Fruit fly (Drosophila melanogaster): Measurements from ENCODE around the gene CG14877.

CG14877 gene

dm6 chr3R:15901097-15901709 lies 5.3 kb upstream of the CG14877 start:
- peak; percentile 89 for TF ChIP-seq pad (GFP tag; optimal IDR thresholded peaks at IDR 0.05)
- peak; percentile 70 for TF ChIP-seq ovo (GFP tag; optimal IDR thresholded peaks at IDR 0.05)

- TF ChIP-seq CG7045 (GFP tag; optimal IDR thresholded peaks at IDR 0.05), result peak; percentile 68
- TF ChIP-seq Mnt (GFP tag; optimal IDR thresholded peaks at IDR 0.05), result no peak
- TF ChIP-seq CG1620 (GFP tag; optimal IDR thresholded peaks at IDR 0.05), result no peak
- TF ChIP-seq ovo (GFP tag; optimal IDR thresholded peaks at IDR 0.05), result no peak
- no peak for TF ChIP-seq Crg-1 (GFP tag; optimal IDR thresholded peaks at IDR 0.05)
- TF ChIP-seq CG7101 (tag; optimal IDR thresholded peaks at IDR 0.05), result peak; percentile 19
- TF ChIP-seq Clk (GFP tag; optimal IDR thresholded peaks at IDR 0.05), result no peak
- no peak for TF ChIP-seq pad (GFP tag; optimal IDR thresholded peaks at IDR 0.05)
- peak; percentile 32 for TF ChIP-seq Hr96 (GFP tag; optimal IDR thresholded peaks at IDR 0.05)
- TF ChIP-seq CG12768 (GFP tag; optimal IDR thresholded peaks at IDR 0.05), result peak; percentile 14
- no peak for TF ChIP-seq cnc (optimal IDR thresholded peaks at IDR 0.05)
- TF ChIP-seq kay (GFP tag; ENCODE audit: borderline replicate concordance), result no peak
- no peak for TF ChIP-seq bab1 (GFP tag; optimal IDR thresholded peaks at IDR 0.05)
- TF ChIP-seq CG11617 (GFP tag; optimal IDR thresholded peaks at IDR 0.05), result no peak
- TF ChIP-seq cic (GFP tag; optimal IDR thresholded peaks at IDR 0.05), result no peak
- peak; percentile 44 for TF ChIP-seq CG33017 (tag; optimal IDR thresholded peaks at IDR 0.05)
- TF ChIP-seq CG14711 (tag; optimal IDR thresholded peaks at IDR 0.05), result peak; percentile 10
- peak; percentile 53 for TF ChIP-seq CG5204 (GFP tag; optimal IDR thresholded peaks at IDR 0.05)
- peak; percentile 12 for TF ChIP-seq toe (GFP tag; optimal IDR thresholded peaks at IDR 0.05)
Measured at dm6 chr3R:15899650-15900049, 3.8 kb upstream of the CG14877 start.

- TF ChIP-seq CG14711 (tag; optimal IDR thresholded peaks at IDR 0.05), result peak; percentile 32
- TF ChIP-seq Hr96 (GFP tag; optimal IDR thresholded peaks at IDR 0.05), result no peak
- no peak for TF ChIP-seq Clk (GFP tag; optimal IDR thresholded peaks at IDR 0.05)
- TF ChIP-seq CG1620 (GFP tag; optimal IDR thresholded peaks at IDR 0.05), result no peak
- no peak for TF ChIP-seq pad (GFP tag; optimal IDR thresholded peaks at IDR 0.05)
- TF ChIP-seq ovo (GFP tag; optimal IDR thresholded peaks at IDR 0.05), result no peak
- peak; percentile 61 for TF ChIP-seq CG12768 (GFP tag; optimal IDR thresholded peaks at IDR 0.05)
- TF ChIP-seq kay (GFP tag; ENCODE audit: borderline replicate concordance), result no peak
- peak; percentile 37 for TF ChIP-seq CG11617 (GFP tag; optimal IDR thresholded peaks at IDR 0.05)
- no peak for TF ChIP-seq bab1 (GFP tag; optimal IDR thresholded peaks at IDR 0.05)
- TF ChIP-seq CG5204 (GFP tag; optimal IDR thresholded peaks at IDR 0.05), result peak; percentile 18
- TF ChIP-seq cnc (optimal IDR thresholded peaks at IDR 0.05), result no peak
- peak; percentile 64 for TF ChIP-seq CG33017 (tag; optimal IDR thresholded peaks at IDR 0.05)
- TF ChIP-seq Mnt (GFP tag; optimal IDR thresholded peaks at IDR 0.05), result no peak
- TF ChIP-seq tj (GFP tag; optimal IDR thresholded peaks at IDR 0.05), result no peak
- TF ChIP-seq Crg-1 (GFP tag; optimal IDR thresholded peaks at IDR 0.05), result no peak
- peak; percentile 36 for TF ChIP-seq CG7045 (GFP tag; optimal IDR thresholded peaks at IDR 0.05)
- peak; percentile 63 for TF ChIP-seq CG7101 (tag; optimal IDR thresholded peaks at IDR 0.05)
- peak; percentile 38 for TF ChIP-seq toe (GFP tag; optimal IDR thresholded peaks at IDR 0.05)
- TF ChIP-seq cic (GFP tag; optimal IDR thresholded peaks at IDR 0.05), result no peak
Measured at dm6 chr3R:15898302-15898701, 2.4 kb upstream of the CG14877 start.

- TF ChIP-seq CG12768 (GFP tag; optimal IDR thresholded peaks at IDR 0.05) (no peak), kay (GFP tag; ENCODE audit: borderline replicate concordance) (peak; percentile 67), cnc (optimal IDR thresholded peaks at IDR 0.05) (no peak)
Measured at dm6 chr3R:15891188-15891820, 4.6 kb downstream of the CG14877 start.

- TF ChIP-seq CG33017 (tag; optimal IDR thresholded peaks at IDR 0.05), result no peak
- no peak for TF ChIP-seq cic (GFP tag; optimal IDR thresholded peaks at IDR 0.05)
- no peak for TF ChIP-seq ovo (GFP tag; optimal IDR thresholded peaks at IDR 0.05)
- no peak for TF ChIP-seq CG7045 (GFP tag; optimal IDR thresholded peaks at IDR 0.05)
- no peak for TF ChIP-seq CG14711 (tag; optimal IDR thresholded peaks at IDR 0.05)
- TF ChIP-seq CG12768 (GFP tag; optimal IDR thresholded peaks at IDR 0.05), result no peak
- TF ChIP-seq CG11617 (GFP tag; optimal IDR thresholded peaks at IDR 0.05), result no peak
- no peak for TF ChIP-seq cnc (optimal IDR thresholded peaks at IDR 0.05)
- peak; percentile 12 for TF ChIP-seq Mnt (GFP tag; optimal IDR thresholded peaks at IDR 0.05)
- TF ChIP-seq CG1620 (GFP tag; optimal IDR thresholded peaks at IDR 0.05), result no peak
- TF ChIP-seq CG5204 (GFP tag; optimal IDR thresholded peaks at IDR 0.05), result no peak
- peak; percentile 31 for TF ChIP-seq tj (GFP tag; optimal IDR thresholded peaks at IDR 0.05)
- TF ChIP-seq toe (GFP tag; optimal IDR thresholded peaks at IDR 0.05), result no peak
Measured at dm6 chr3R:15875611-15876010, 20.3 kb downstream of the CG14877 start, which contains the start of gene CG31183. Gene CG31183 (minus strand): TSS chr3R:15875939.

dm6 chr3R:15872829-15873440 lies 22.9 kb downstream of the CG14877 start:
- no peak for TF ChIP-seq cnc (optimal IDR thresholded peaks at IDR 0.05)
- TF ChIP-seq tj (GFP tag; optimal IDR thresholded peaks at IDR 0.05), result peak; percentile 90
- peak; percentile 39 for TF ChIP-seq bab1 (GFP tag; optimal IDR thresholded peaks at IDR 0.05)
- no peak for TF ChIP-seq Crg-1 (GFP tag; optimal IDR thresholded peaks at IDR 0.05)
